Worm (Caenorhabditis elegans) whole organism, dauer: ENCODE measurements around the gene srx-98.

Source experiments
- unc-62 ChIP-seq: sonication (generic microtip); optimal IDR thresholded peaks from 2 replicates; lab custom pipeline; 2017; ENCODE audit warnings: missing biosample characterization, missing genetic modification reagents, missing genetic modification characterization

Gene srx-98

DNA sequence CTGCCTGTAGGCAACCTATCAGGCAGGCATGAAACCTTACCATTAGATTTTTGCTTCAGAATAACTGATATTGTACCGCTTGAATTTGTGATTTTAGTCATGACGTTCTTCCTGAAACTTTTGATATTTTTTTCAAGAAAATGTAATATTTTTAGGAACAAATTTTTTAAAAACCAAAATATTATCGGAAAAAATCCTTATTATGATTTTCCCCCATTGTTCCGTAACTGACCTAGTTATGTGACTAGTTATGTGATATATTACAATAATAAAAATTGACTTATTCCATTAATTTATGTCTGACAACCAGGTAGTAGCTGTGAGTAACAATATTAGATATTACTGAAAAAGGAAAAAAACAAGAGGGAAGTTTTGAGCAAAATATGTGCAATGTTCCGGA lies at the start of gene srx-98:
Gene srx-98, minus strand, starts transcription at position 101 of the 400 bp plus-strand sequence.
- TF ChIP-seq unc-62 (GFP tag; lab: Kevin White, UChicago): no peak

ce11 chrII:3716961-3717360 lies 46.1 kb upstream of the srx-98 start, which contains the start of gene fbxc-52:
TSS of gene fbxc-52 (plus strand) at chrII:3717261.
- TF ChIP-seq unc-62 (GFP tag; lab: Kevin White, UChicago): no peak

- TF ChIP-seq unc-62 (GFP tag; lab: Kevin White, UChicago): no peak
Measured at ce11 chrII:3716455-3716854, 45.6 kb upstream of the srx-98 start, which contains the start of gene srh-99. TSS of gene srh-99 (minus strand) at chrII:3716555.

ce11 chrII:3714595-3714994 lies 43.7 kb upstream of the srx-98 start, which contains the start of gene srh-100:
TSS of gene srh-100 (minus strand) at chrII:3714695.
- TF ChIP-seq unc-62 (GFP tag; lab: Kevin White, UChicago): no peak

DNA sequence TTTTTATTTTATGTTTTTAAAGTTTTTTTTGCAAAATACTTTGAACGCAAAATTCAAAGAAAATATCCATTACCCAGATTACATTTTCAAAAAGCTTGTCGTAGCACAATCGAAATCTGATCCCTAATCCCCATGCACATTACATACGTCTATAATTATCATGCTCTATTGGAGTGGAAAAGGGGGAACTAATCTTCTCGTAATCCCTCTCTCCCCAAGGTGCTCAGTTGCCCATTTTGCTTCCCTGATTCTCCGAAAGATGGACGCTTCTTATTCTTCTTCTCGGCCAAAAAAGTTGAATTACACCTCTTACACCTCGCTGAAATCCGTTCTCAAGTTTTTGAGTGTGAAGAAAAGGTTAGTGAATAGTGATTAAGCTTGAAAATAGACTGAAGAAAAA lies 40.2 kb upstream of the srx-98 start, which contains the start of gene fbxc-53:
Gene fbxc-53, plus strand, starts transcription at position 245 of the 400 bp plus-strand sequence.
- TF ChIP-seq unc-62 (GFP tag; lab: Kevin White, UChicago): no peak

ce11 chrII:3709255-3709654 lies 38.4 kb upstream of the srx-98 start, which contains the start of gene srx-110:
TSS of gene srx-110 (plus strand) at chrII:3709555.
- TF ChIP-seq unc-62 (GFP tag; lab: Kevin White, UChicago): no peak

DNA sequence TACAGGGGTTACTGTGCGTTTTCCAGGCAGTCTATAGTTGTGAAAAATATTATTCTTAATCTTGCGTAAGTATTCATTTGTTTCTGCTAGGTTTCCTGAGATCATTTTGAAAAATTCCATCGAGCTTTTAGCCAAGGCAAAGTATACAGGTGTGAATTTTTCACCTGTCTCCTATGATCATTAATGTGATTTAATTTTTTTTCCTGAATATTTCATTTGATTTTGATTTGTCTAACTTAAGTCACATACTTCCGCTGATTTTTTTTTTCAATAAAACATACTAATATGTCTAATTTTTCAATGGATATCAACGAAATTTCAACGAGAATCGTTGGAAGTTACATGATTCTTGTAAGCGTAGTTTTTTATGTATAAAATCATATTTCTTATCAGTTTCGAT lies 34.5 kb upstream of the srx-98 start, which contains the start of gene srx-108:
Gene srx-108, plus strand, starts transcription at position 301 of the 400 bp plus-strand sequence.
- no peak for TF ChIP-seq unc-62 (GFP tag; lab: Kevin White, UChicago)

DNA sequence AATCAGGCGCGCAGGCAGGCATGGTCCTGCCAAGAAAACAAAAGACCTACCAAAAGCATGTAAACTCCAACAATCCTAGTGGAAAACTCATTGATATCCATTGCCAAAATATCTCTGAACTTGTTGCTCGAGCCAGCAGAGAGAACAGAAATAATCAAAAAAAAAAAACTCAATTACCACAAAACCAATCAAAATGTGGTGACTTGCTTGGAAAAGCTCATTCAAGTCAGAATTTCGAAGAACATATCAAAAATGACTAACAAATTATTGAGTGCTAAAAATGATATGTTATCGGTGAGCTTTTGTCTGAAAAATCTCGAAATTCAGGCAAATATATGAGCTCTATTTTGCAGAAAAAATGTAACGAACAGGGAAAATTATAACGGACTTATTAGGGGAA lies 30.4 kb upstream of the srx-98 start, which contains the start of gene srx-105:
Gene srx-105, minus strand, starts transcription at position 101 of the 400 bp plus-strand sequence.
- no peak for TF ChIP-seq unc-62 (GFP tag; lab: Kevin White, UChicago)

DNA sequence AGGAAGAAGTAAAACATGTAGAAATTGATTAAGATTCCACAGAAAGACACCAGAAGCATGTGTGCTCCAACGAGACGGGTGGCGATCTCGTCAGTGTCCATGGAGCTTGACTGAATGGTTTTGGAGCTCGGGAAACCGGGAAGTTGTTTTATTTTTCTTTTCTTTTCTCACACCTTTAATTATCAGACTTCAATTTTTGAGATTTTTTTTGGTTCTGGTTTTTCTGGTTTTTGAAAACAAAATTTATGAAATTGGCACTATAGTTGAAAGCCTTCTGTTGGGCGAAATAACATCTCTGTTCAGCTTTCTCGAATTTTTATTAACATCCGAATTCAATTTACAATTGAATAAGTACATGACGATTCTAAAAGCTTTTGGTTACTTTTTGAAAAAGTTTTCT lies 28.7 kb upstream of the srx-98 start, which contains the start of gene srx-104:
Gene srx-104, minus strand, starts transcription at position 101 of the 400 bp plus-strand sequence.
- no peak for TF ChIP-seq unc-62 (GFP tag; lab: Kevin White, UChicago)

- TF ChIP-seq unc-62 (GFP tag; lab: Kevin White, UChicago): no peak
Measured at ce11 chrII:3694664-3695063, 23.8 kb upstream of the srx-98 start, which contains the start of gene srx-102. TSS of gene srx-102 (minus strand) at chrII:3694764.

DNA sequence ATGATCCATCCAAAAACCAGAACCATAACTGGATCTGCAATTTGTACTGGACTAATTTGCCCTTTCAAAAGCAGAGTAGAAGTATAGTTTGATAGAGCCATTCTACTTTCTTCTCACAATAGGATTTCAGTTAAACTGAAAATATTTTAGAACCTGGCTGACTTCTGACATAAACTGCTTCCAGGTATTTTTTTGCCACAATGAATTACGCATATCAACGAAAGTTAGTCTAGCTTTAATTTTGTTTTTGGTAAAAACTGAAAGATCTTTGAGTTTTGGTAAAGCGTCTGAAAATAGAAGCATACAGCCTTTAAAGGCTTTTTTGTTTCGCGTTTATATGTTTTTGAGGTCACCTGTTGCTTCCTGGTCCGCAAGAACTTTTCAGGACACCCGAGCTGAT lies 19.8 kb upstream of the srx-98 start, which contains the start of gene srx-101:
Gene srx-101, minus strand, starts transcription at position 101 of the 400 bp plus-strand sequence.
- TF ChIP-seq unc-62 (GFP tag; lab: Kevin White, UChicago): no peak

ce11 chrII:3688333-3688732 lies 17.5 kb upstream of the srx-98 start, which contains the start of gene ifas-1:
TSS of gene ifas-1 (minus strand) at chrII:3688719.
- TF ChIP-seq unc-62 (GFP tag; lab: Kevin White, UChicago): no peak

DNA sequence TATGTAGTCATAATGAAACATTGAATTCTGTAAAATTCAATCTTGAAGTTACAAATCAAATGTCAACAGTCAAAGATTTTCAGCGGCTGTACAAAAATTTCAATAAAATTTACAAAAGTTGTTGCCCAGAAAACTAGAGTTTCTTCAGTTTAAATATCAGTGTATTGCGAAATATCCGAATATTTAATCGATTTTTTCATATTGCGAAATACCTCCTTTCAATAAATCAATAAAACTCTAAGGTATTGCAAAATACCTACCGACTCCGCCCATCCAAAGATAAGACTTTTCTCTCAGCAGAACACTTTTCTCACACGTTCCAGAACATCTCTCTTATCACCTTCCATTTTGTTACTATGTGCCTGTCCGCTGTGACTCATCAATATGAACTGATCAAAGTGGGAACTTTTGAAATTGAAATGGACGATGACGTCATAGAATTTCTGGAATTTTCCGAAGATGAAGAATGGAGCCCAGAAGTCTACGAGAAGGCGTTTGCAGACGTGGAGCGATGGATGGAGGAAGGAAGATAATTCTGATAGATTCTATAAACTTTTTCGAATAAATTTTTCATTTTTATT lies 13.7 kb upstream of the srx-98 start:
- TF ChIP-seq unc-62 (GFP tag; lab: Kevin White, UChicago): no peak

DNA sequence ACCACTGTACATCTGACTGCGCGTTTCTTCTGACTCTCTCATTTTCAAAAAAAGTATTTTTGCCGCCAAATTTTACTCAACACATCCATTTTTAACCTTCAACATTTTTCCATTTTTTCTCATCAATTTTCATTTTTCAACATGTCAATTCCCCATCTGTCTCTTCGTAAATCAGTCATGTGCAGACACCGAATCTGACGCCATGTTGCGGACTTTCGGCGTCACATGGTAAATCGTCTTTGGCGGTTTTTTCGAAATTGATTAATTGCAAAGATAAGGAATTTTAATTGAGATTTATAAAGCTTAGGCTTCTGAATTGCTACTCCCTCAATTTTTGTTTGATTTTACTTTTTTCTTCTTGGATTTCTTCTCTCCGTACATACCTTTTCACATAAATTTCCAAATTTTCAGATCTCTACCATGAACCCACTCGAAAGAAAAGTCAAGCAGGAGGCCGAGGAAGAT lies 11.9 kb upstream of the srx-98 start, which contains the start of gene F19B10.1:
Gene F19B10.1, plus strand, starts transcription at position 415 of the 465 bp plus-strand sequence.
- TF ChIP-seq unc-62 (GFP tag; lab: Kevin White, UChicago): no peak

- TF ChIP-seq unc-62 (GFP tag; lab: Kevin White, UChicago): no peak
Measured at ce11 chrII:3681365-3682083, 10.7 kb upstream of the srx-98 start, which contains the start of gene F19B10.10. TSS of gene F19B10.10 (minus strand) at chrII:3681415.

ce11 chrII:3680366-3680765 lies 9.5 kb upstream of the srx-98 start:
- TF ChIP-seq unc-62 (GFP tag; lab: Kevin White, UChicago): no peak
